Fruit fly (Drosophila melanogaster) whole organism, embryonic: ENCODE data around the gene esc.

Source experiments
- Bteb2 ChIP-seq: fragments of 200-800 bp; sonication (Bioruptor generic); optimal IDR thresholded peaks from 2 replicates; lab custom pipeline; 2016; ENCODE audit warnings: missing biosample characterization, missing genetic modification characterization
- CG11456 ChIP-seq: fragments of 200-800 bp; sonication (Bioruptor generic); IDR thresholded peaks from 3 replicates; pipeline ENCODE4 v1.3.6; 2022; ENCODE audit warnings: missing biosample characterization, missing genetic modification characterization
- CG12104 ChIP-seq: fragments of 200-800 bp; sonication (Bioruptor generic); optimal IDR thresholded peaks from 3 replicates; lab custom pipeline; 2016; ENCODE audit warnings: missing biosample characterization, missing genetic modification characterization
- CG12942 ChIP-seq: fragments of 200-800 bp; sonication (Bioruptor generic); optimal IDR thresholded peaks from 3 replicates; lab custom pipeline; 2016; ENCODE audit warnings: missing biosample characterization, missing genetic modification characterization
- CG13123 ChIP-seq: fragments of 200-800 bp; sonication (Bioruptor generic); optimal IDR thresholded peaks from 2 replicates; lab custom pipeline; 2016; ENCODE audit warnings: missing biosample characterization, missing genetic modification characterization
- CG13296 ChIP-seq: fragments of 200-800 bp; sonication (Bioruptor generic); optimal IDR thresholded peaks from 3 replicates; lab custom pipeline; 2018; ENCODE audit warnings: missing biosample characterization, mild to moderate bottlenecking, missing genetic modification characterization
- CG1529 ChIP-seq: fragments of 200-800 bp; sonication (Bioruptor generic); optimal IDR thresholded peaks from 3 replicates; lab custom pipeline; 2018; ENCODE audit warnings: missing biosample characterization, missing genetic modification characterization
- CG1603 ChIP-seq: fragments of 200-800 bp; sonication (Bioruptor generic); optimal IDR thresholded peaks from 2 replicates; lab custom pipeline; 2019; ENCODE audit warnings: missing biosample characterization, mild to moderate bottlenecking, missing genetic modification characterization, moderate library complexity
- CG16779 ChIP-seq: fragments of 200-800 bp; sonication (Bioruptor generic); IDR thresholded peaks from 2 replicates; pipeline ENCODE4 v1.3.6; 2022; ENCODE audit warnings: missing biosample characterization, missing genetic modification characterization
- CG17186 ChIP-seq: fragments of 200-800 bp; sonication (Bioruptor generic); optimal IDR thresholded peaks from 3 replicates; lab custom pipeline; 2017; ENCODE audit warnings: missing biosample characterization, missing genetic modification reagents, missing genetic modification characterization
- CG17328 ChIP-seq: fragments of 200-800 bp; sonication (Bioruptor generic); IDR thresholded peaks from 2 replicates; pipeline ENCODE4 v1.3.6; 2022; ENCODE audit warnings: missing biosample characterization, missing genetic modification characterization
- CG2120 ChIP-seq: fragments of 200-800 bp; sonication (Bioruptor generic); optimal IDR thresholded peaks from 3 replicates; lab custom pipeline; 2016; ENCODE audit warnings: missing biosample characterization, missing genetic modification characterization
- CG31224 ChIP-seq: fragments of 200-800 bp; sonication (Bioruptor generic); IDR thresholded peaks from 2 replicates; pipeline ENCODE4 v1.3.6; 2022; ENCODE audit warnings: missing biosample characterization, missing genetic modification characterization
- CG31441 ChIP-seq: fragments of 200-800 bp; sonication (Bioruptor generic); IDR thresholded peaks from 2 replicates; pipeline ENCODE4 v1.3.6; 2022; ENCODE audit warnings: missing biosample characterization, missing genetic modification characterization
- CG32767 ChIP-seq: fragments of 200-800 bp; sonication (Bioruptor generic); IDR thresholded peaks from 2 replicates; pipeline ENCODE4 v1.3.6; 2022; ENCODE audit warnings: missing biosample characterization, missing genetic modification characterization
- CG6689 ChIP-seq: fragments of 200-800 bp; sonication (Bioruptor generic); IDR thresholded peaks from 2 replicates; pipeline ENCODE4 v1.3.6; 2022; ENCODE audit warnings: missing biosample characterization, missing genetic modification characterization
- CG8765 ChIP-seq: fragments of 200-800 bp; sonication (Bioruptor generic); IDR thresholded peaks from 2 replicates; pipeline ENCODE4 v1.3.6; 2022; ENCODE audit warnings: missing biosample characterization, missing genetic modification characterization
- CkIIα-i1 ChIP-seq: fragments of 200-800 bp; sonication (Bioruptor generic); IDR thresholded peaks from 2 replicates; pipeline ENCODE4 v1.3.6; 2022; ENCODE audit warnings: missing biosample characterization, missing genetic modification characterization
- D19A ChIP-seq: fragments of 200-800 bp; optimal IDR thresholded peaks from 3 replicates; lab custom pipeline; 2019; ENCODE audit warnings: missing biosample characterization, mild to moderate bottlenecking, missing genetic modification characterization, moderate library complexity
- Drgx ChIP-seq: fragments of 200-800 bp; sonication (Bioruptor generic); IDR thresholded peaks from 2 replicates; pipeline ENCODE4 v1.3.6; 2022; ENCODE audit warnings: missing biosample characterization, missing genetic modification characterization
- E2f1 ChIP-seq: fragments of 200-800 bp; sonication (Bioruptor generic); IDR thresholded peaks from 2 replicates; pipeline ENCODE4 v1.3.6; 2022; ENCODE audit warnings: missing biosample characterization, missing genetic modification characterization
- E2f2 ChIP-seq: fragments of 200-800 bp; sonication (Bioruptor generic); IDR thresholded peaks from 2 replicates; pipeline ENCODE4 v1.3.6; 2022; ENCODE audit warnings: missing biosample characterization, missing genetic modification characterization
- Eip74EF ChIP-seq, 2 experiments: fragments of 200-800 bp in 1 of 2; fragments of >200 bp in 1 of 2; sonication (Bioruptor generic) in 1 of 2; optimal IDR thresholded peaks; 2 replicates each; lab custom pipeline; 2017 to 2019; ENCODE audit warnings: missing biosample characterization in 2 of 2, missing genetic modification characterization in 2 of 2, mild to moderate bottlenecking in 1 of 2, moderate library complexity in 1 of 2
- Fer2 ChIP-seq: fragments of 200-800 bp; sonication (Bioruptor generic); optimal IDR thresholded peaks from 2 replicates; lab custom pipeline; 2018; ENCODE audit warnings: missing biosample characterization, mild to moderate bottlenecking, missing genetic modification characterization, moderate library complexity
- Hmr ChIP-seq: fragments of 200-800 bp; sonication (Bioruptor generic); optimal IDR thresholded peaks from 3 replicates; lab custom pipeline; 2017; ENCODE audit warnings: mild to moderate bottlenecking, missing biosample characterization, missing genetic modification reagents, missing genetic modification characterization
- Hr3 ChIP-seq: fragments of 200-800 bp; sonication (Bioruptor generic); optimal IDR thresholded peaks from 3 replicates; lab custom pipeline; 2016; ENCODE audit warnings: missing biosample characterization, missing genetic modification characterization
- Hr51 ChIP-seq, 2 experiments: fragments of 200-800 bp; sonication (Bioruptor generic); optimal IDR thresholded peaks; 2 replicates in 1 of 2; 3 replicates in 1 of 2; lab custom pipeline; 2016 to 2018; ENCODE audit warnings: missing biosample characterization in 2 of 2, missing genetic modification characterization in 2 of 2, mild to moderate bottlenecking in 1 of 2, moderate library complexity in 1 of 2
- bbx ChIP-seq: fragments of 200-800 bp; sonication (Bioruptor generic); IDR thresholded peaks from 2 replicates; pipeline ENCODE4 v1.3.6; 2022; ENCODE audit warnings: missing biosample characterization, missing genetic modification characterization; ENCODE audit not compliant: partially characterized antibody
- bigmax ChIP-seq: fragments of 200-800 bp; sonication (Bioruptor generic); optimal IDR thresholded peaks from 2 replicates; lab custom pipeline; 2018; ENCODE audit warnings: missing biosample characterization, mild to moderate bottlenecking, missing genetic modification characterization
- br ChIP-seq: fragments of >200 bp; optimal IDR thresholded peaks from 2 replicates; lab custom pipeline; 2017
- crp ChIP-seq, 2 experiments: fragments of 200-800 bp; sonication (Bioruptor generic); optimal IDR thresholded peaks; 2 replicates in 1 of 2; 3 replicates in 1 of 2; lab custom pipeline; 2017; ENCODE audit warnings: missing biosample characterization in 2 of 2, missing genetic modification characterization in 2 of 2, mild to moderate bottlenecking in 1 of 2, moderate library complexity in 1 of 2
- ewg ChIP-seq: fragments of 200-800 bp; sonication (Bioruptor generic); optimal IDR thresholded peaks from 3 replicates; lab custom pipeline; 2017; ENCODE audit warnings: mild to moderate bottlenecking, missing biosample characterization, missing genetic modification reagents, missing genetic modification characterization
- exex ChIP-seq: fragments of 200-800 bp; sonication (Bioruptor generic); optimal IDR thresholded peaks from 4 replicates; lab custom pipeline; 2018; ENCODE audit warnings: missing biosample characterization, mild to moderate bottlenecking, missing genetic modification characterization, moderate library complexity
- fu2 ChIP-seq: fragments of 200-800 bp; sonication (Bioruptor generic); optimal IDR thresholded peaks from 2 replicates; lab custom pipeline; 2016; ENCODE audit warnings: missing biosample characterization, missing genetic modification characterization
- gce ChIP-seq: fragments of 200-800 bp; sonication (Bioruptor generic); IDR thresholded peaks from 3 replicates; pipeline ENCODE4 v1.3.6; 2022; ENCODE audit warnings: missing biosample characterization, missing genetic modification characterization
- gem ChIP-seq: fragments of 200-800 bp; sonication (Bioruptor generic); optimal IDR thresholded peaks from 2 replicates; lab custom pipeline; 2019; ENCODE audit warnings: missing biosample characterization, mild to moderate bottlenecking, missing genetic modification characterization, moderate library complexity
- gsb ChIP-seq: fragments of 200-800 bp; sonication (Bioruptor generic); IDR thresholded peaks from 2 replicates; pipeline ENCODE4 v1.3.6; 2022; ENCODE audit warnings: missing biosample characterization, missing genetic modification characterization
- h ChIP-seq: fragments of >200 bp; optimal IDR thresholded peaks from 2 replicates; lab custom pipeline; 2017
- her ChIP-seq: fragments of 200-800 bp; sonication (Bioruptor generic); optimal IDR thresholded peaks from 2 replicates; lab custom pipeline; 2016; ENCODE audit warnings: missing biosample characterization, missing genetic modification characterization
- lov ChIP-seq, 2 experiments: fragments of 200-800 bp in 1 of 2; fragments of >200 bp in 1 of 2; sonication (Bioruptor generic) in 1 of 2; IDR thresholded peaks in 1 of 2; optimal IDR thresholded peaks in 1 of 2; 2 replicates in 1 of 2; 3 replicates in 1 of 2; pipeline versions ENCODE4 v1.3.6 to Lab custom; 2017 to 2022; ENCODE audit warnings: missing biosample characterization in 1 of 2, missing genetic modification characterization in 1 of 2
- luna ChIP-seq: fragments of 200-800 bp; sonication (Bioruptor generic); optimal IDR thresholded peaks from 2 replicates; lab custom pipeline; 2016; ENCODE audit warnings: missing biosample characterization, missing genetic modification characterization
- nom ChIP-seq: fragments of 200-800 bp; sonication (Bioruptor generic); optimal IDR thresholded peaks from 2 replicates; lab custom pipeline; 2017; ENCODE audit warnings: missing biosample characterization, missing genetic modification characterization, mild to moderate bottlenecking, moderate library complexity, missing genetic modification reagents
- phol ChIP-seq: fragments of 200-800 bp; sonication (Bioruptor generic); optimal IDR thresholded peaks from 3 replicates; lab custom pipeline; 2018; ENCODE audit warnings: missing biosample characterization, mild to moderate bottlenecking, missing genetic modification characterization, moderate library complexity
- sens-2 ChIP-seq: fragments of 200-800 bp; sonication (Bioruptor generic); IDR thresholded peaks from 2 replicates; pipeline ENCODE4 v1.3.6; 2022; ENCODE audit warnings: missing biosample characterization, missing genetic modification characterization
- slp2 ChIP-seq: fragments of 200-800 bp; sonication (Bioruptor generic); optimal IDR thresholded peaks from 2 replicates; lab custom pipeline; 2016; ENCODE audit warnings: missing biosample characterization, missing genetic modification characterization
- wor ChIP-seq: fragments of 200-800 bp; sonication (Bioruptor generic); IDR thresholded peaks from 2 replicates; pipeline ENCODE4 v1.3.6; 2022; ENCODE audit warnings: missing biosample characterization, missing genetic modification characterization

The esc gene

dm6 chr2L:11874232-11874765 lies 45.1 kb upstream of the esc start (continued):
- TF ChIP-seq wor (GFP tag; lab: Robert Waterston, UW) = no peak
- TF ChIP-seq CG31441 (GFP tag; lab: Robert Waterston, UW) = no peak
- TF ChIP-seq CG32767 = no peak
- TF ChIP-seq CG17328 (GFP tag; lab: Robert Waterston, UW) = no peak
- no peak for TF ChIP-seq fu2 (GFP tag; lab: Kevin White, UChicago)
- no peak for TF ChIP-seq sens-2 (GFP tag; lab: Robert Waterston, UW)
- TF ChIP-seq Hmr (GFP tag; lab: Kevin White, UChicago) = peak; percentile 3
- TF ChIP-seq CkIIα-i1 (GFP tag; lab: Robert Waterston, UW) = no peak
- no peak for TF ChIP-seq Drgx (GFP tag; lab: Robert Waterston, UW)
- no peak for TF ChIP-seq CG13296 (GFP tag; lab: Kevin White, UChicago)
- TF ChIP-seq ewg (GFP tag; lab: Kevin White, UChicago) = no peak
- TF ChIP-seq bigmax (GFP tag; lab: Kevin White, UChicago) = no peak
- 0 out of 2 replicates have a peak, but pooled peaks have one; percentile 41 for TF ChIP-seq CG16779 (GFP tag; lab: Robert Waterston, UW)
- no peak for TF ChIP-seq D19A (tag; lab: Kevin White, UChicago)

DNA sequence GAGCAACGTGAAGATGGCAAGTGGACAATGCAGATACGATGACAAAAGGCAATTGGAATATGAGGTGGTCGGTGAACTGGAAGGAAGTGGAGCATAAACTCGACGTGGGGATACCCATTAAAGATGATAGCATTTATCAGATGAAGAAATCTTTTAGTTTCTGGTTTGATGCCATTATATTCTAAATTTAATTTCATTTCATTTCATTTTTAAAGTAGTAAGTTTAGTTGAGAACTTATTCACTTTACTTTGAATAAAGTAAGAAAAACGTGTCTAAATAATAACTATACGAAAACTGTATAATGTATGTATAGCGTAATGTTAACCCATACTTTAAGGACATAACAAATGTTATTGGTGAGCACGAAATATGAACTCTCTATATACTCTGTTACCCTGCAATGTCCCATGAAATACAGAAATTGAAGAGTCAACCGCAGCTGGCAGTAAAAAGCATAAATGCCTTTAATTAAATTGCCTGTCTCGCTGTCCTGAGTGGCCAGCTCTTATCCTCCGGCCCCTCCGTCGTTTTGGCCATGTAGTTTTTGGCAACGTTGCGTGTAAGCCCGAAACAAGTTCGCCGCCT lies 41.8 kb upstream of the esc start:
- no peak for TF ChIP-seq lov (optimal IDR thresholded peaks at IDR 0.05; lab: Kevin White, UChicago)
- TF ChIP-seq lov (GFP tag; IDR thresholded peaks at IDR 0.05; lab: Robert Waterston, UW) = no peak
- TF ChIP-seq CG11456 (GFP tag; lab: Robert Waterston, UW) = 0 out of 3 replicates have a peak, but pooled peaks have one; percentile 9

- TF ChIP-seq br (lab: Kevin White, UChicago) (no peak), CG16779 (GFP tag; lab: Robert Waterston, UW) (no peak), CG17186 (GFP tag; lab: Kevin White, UChicago) (no peak), phol (tag; lab: Kevin White, UChicago) (no peak), E2f1 (GFP tag; lab: Robert Waterston, UW) (no peak), E2f2 (GFP tag; lab: Robert Waterston, UW) (no peak), h (no peak), CG8765 (GFP tag; lab: Robert Waterston, UW) (no peak), Bteb2 (GFP tag; lab: Kevin White, UChicago) (no peak), Hr3 (GFP tag; lab: Kevin White, UChicago) (no peak), CG2120 (GFP tag; lab: Kevin White, UChicago) (no peak), bbx (no peak), CG12104 (no peak), Eip74EF (GFP tag; optimal IDR thresholded peaks at IDR 0.05; lab: Kevin White, UChicago) (no peak), exex (no peak), gce (GFP tag; lab: Robert Waterston, UW) (no peak), slp2 (no peak), CG31224 (GFP tag; lab: Robert Waterston, UW) (no peak), CG12942 (no peak)
Observed at dm6 chr2L:11853130-11853529, 23.9 kb upstream of the esc start, which contains the start of gene CG42751. CG42751 (plus strand) TSS chr2L:11853430.

- TF ChIP-seq her (GFP tag; lab: Kevin White, UChicago) (no peak), fu2 (GFP tag; lab: Kevin White, UChicago) (no peak), CG1529 (no peak), nom (GFP tag; lab: Kevin White, UChicago) (no peak), crp (GFP tag; optimal IDR thresholded peaks at IDR 0.05; lab: Kevin White, UChicago) (peak in 1 of 2 experiments; percentile 22), luna (GFP tag; lab: Kevin White, UChicago) (no peak), Hr51 (GFP tag; optimal IDR thresholded peaks at IDR 0.05; lab: Kevin White, UChicago) (peak in 1 of 2 experiments; percentile 15), CG12942 (no peak), phol (tag; lab: Kevin White, UChicago) (no peak), gem (tag; lab: Kevin White, UChicago) (peak; percentile 47), Fer2 (tag; lab: Kevin White, UChicago) (no peak), CG1603 (tag; lab: Kevin White, UChicago) (no peak), CG13123 (GFP tag; lab: Kevin White, UChicago) (no peak), gsb (GFP tag; lab: Robert Waterston, UW) (no peak), CG6689 (GFP tag; lab: Robert Waterston, UW) (peak; percentile 39; the same call in 1 of the 2 replicates)
Observed at dm6 chr2L:11849658-11850057, 20.5 kb upstream of the esc start, which contains the start of gene Mal-B2. Mal-B2 (plus strand) TSS chr2L:11849958.
